Worm (Caenorhabditis elegans) whole organism, L4 larva: ENCODE data around the gene F53E4.1.

Experiments
- D1046.2 ChIP-seq: fragments of 200-800 bp; sonication (Bioruptor generic); IDR thresholded peaks from 2 replicates; pipeline ENCODE4 v1.3.6; 2022; ENCODE audit warnings: missing genetic modification characterization, missing compliant biosample characterization
- F49E8.2 ChIP-seq: sonication (generic microtip); optimal IDR thresholded peaks from 2 replicates; lab custom pipeline; 2016; ENCODE audit warnings: missing compliant biosample characterization, mild to moderate bottlenecking, missing genetic modification characterization, borderline replicate concordance
- R02D3.7 ChIP-seq: fragments of 150-350 bp; sonication (generic microtip); optimal IDR thresholded peaks from 3 replicates; lab custom pipeline; 2014; ENCODE audit warnings: missing biosample characterization, missing genetic modification characterization
- attf-4 ChIP-seq: sonication (generic microtip); optimal IDR thresholded peaks from 3 replicates; lab custom pipeline; 2017; ENCODE audit warnings: missing biosample characterization, missing genetic modification characterization
- ceh-20 ChIP-seq: fragments of 200-800 bp; sonication (Bioruptor generic); IDR thresholded peaks from 2 replicates; pipeline ENCODE4 v1.3.6; 2022; ENCODE audit warnings: missing genetic modification reagents, missing genetic modification characterization, missing compliant biosample characterization
- ceh-44 ChIP-seq: fragments of 200-800 bp; sonication (Bioruptor generic); IDR thresholded peaks from 2 replicates; pipeline ENCODE4 v1.3.6; 2022; ENCODE audit warnings: missing genetic modification reagents, missing genetic modification characterization, missing compliant biosample characterization
- ceh-62 ChIP-seq: sonication (generic microtip); optimal IDR thresholded peaks from 2 replicates; lab custom pipeline; 2017; ENCODE audit warnings: missing biosample characterization, missing genetic modification characterization
- daf-12 ChIP-seq: fragments of 150-350 bp; optimal IDR thresholded peaks from 2 replicates; lab custom pipeline; 2014; ENCODE audit warnings: missing biosample characterization, missing genetic modification reagents, missing genetic modification characterization
- daf-8 ChIP-seq: fragments of 200-800 bp; sonication (Bioruptor generic); IDR thresholded peaks from 2 replicates; pipeline ENCODE4 v1.3.6; 2022; ENCODE audit warnings: missing genetic modification characterization, missing compliant biosample characterization
- dmd-6 ChIP-seq: fragments of 200-800 bp; sonication (Bioruptor generic); IDR thresholded peaks from 2 replicates; pipeline ENCODE4 v1.3.6; 2022; ENCODE audit warnings: missing genetic modification reagents, missing genetic modification characterization, missing compliant biosample characterization
- dmd-8 ChIP-seq: fragments of 200-800 bp; sonication (Bioruptor generic); IDR thresholded peaks from 2 replicates; pipeline ENCODE4 v1.3.6; 2022; ENCODE audit warnings: missing genetic modification characterization, missing compliant biosample characterization
- dmd-9 ChIP-seq: fragments of 200-800 bp; sonication (Bioruptor generic); IDR thresholded peaks from 2 replicates; pipeline ENCODE4 v1.3.6; 2022; ENCODE audit warnings: missing genetic modification reagents, missing genetic modification characterization, missing compliant biosample characterization
- dpl-1 ChIP-seq: fragments of 150-350 bp; optimal IDR thresholded peaks from 2 replicates; lab custom pipeline; 2014; ENCODE audit warnings: missing biosample characterization, missing genetic modification reagents, missing genetic modification characterization
- egl-27 ChIP-seq: sonication (generic microtip); optimal IDR thresholded peaks from 3 replicates; lab custom pipeline; 2017; ENCODE audit warnings: missing biosample characterization, missing genetic modification reagents, missing genetic modification characterization
- fkh-10 ChIP-seq: fragments of 150-350 bp; optimal IDR thresholded peaks from 2 replicates; lab custom pipeline; 2014; ENCODE audit warnings: missing biosample characterization, missing genetic modification reagents, missing genetic modification characterization
- jun-1 ChIP-seq: fragments of 150-350 bp; optimal IDR thresholded peaks from 2 replicates; lab custom pipeline; 2014; ENCODE audit warnings: missing biosample characterization, missing genetic modification reagents, missing genetic modification characterization
- lim-7 ChIP-seq: fragments of 200-800 bp; sonication (Bioruptor generic); IDR thresholded peaks from 2 replicates; pipeline ENCODE4 v1.3.6; 2022; ENCODE audit warnings: missing genetic modification characterization, missing compliant biosample characterization
- lin-13 ChIP-seq: fragments of 150-350 bp; optimal IDR thresholded peaks from 2 replicates; lab custom pipeline; 2014; ENCODE audit warnings: missing biosample characterization, missing genetic modification reagents, missing genetic modification characterization
- lin-15B ChIP-seq: fragments of 150-350 bp; sonication (generic microtip); optimal IDR thresholded peaks from 3 replicates; lab custom pipeline; 2014; ENCODE audit warnings: missing biosample characterization, missing genetic modification characterization
- lin-29 ChIP-seq: fragments of 200-800 bp; sonication (Bioruptor generic); IDR thresholded peaks from 2 replicates; pipeline ENCODE4 v1.3.6; 2022; ENCODE audit warnings: missing genetic modification reagents, missing genetic modification characterization, missing compliant biosample characterization
- lsy-2 ChIP-seq, 2 experiments: fragments of 150-350 bp in 1 of 2; sonication (generic microtip) in 1 of 2; optimal IDR thresholded peaks; 2 replicates each; lab custom pipeline; 2014 to 2017; ENCODE audit warnings: missing biosample characterization in 2 of 2, missing genetic modification characterization in 2 of 2
- mxl-3 ChIP-seq: fragments of 200-800 bp; sonication (Bioruptor generic); optimal IDR thresholded peaks from 2 replicates; lab custom pipeline; 2018; ENCODE audit warnings: mild to moderate bottlenecking, missing genetic modification characterization, missing compliant biosample characterization
- nhr-111 ChIP-seq: fragments of 200-800 bp; sonication (Bioruptor generic); optimal IDR thresholded peaks from 2 replicates; lab custom pipeline; 2018; ENCODE audit warnings: mild to moderate bottlenecking, missing genetic modification characterization, missing compliant biosample characterization
- nhr-237 ChIP-seq: sonication (generic microtip); optimal IDR thresholded peaks from 2 replicates; lab custom pipeline; 2017; ENCODE audit warnings: missing biosample characterization, missing genetic modification characterization
- nhr-28 ChIP-seq: fragments of 150-350 bp; optimal IDR thresholded peaks from 2 replicates; lab custom pipeline; 2014; ENCODE audit warnings: missing biosample characterization, missing genetic modification characterization
- nhr-41 ChIP-seq: fragments of 200-800 bp; sonication (Bioruptor generic); IDR thresholded peaks from 2 replicates; pipeline ENCODE4 v1.3.6; 2022; ENCODE audit warnings: missing genetic modification reagents, missing genetic modification characterization, missing compliant biosample characterization
- nhr-42 ChIP-seq: fragments of 200-800 bp; sonication (Bioruptor generic); IDR thresholded peaks from 2 replicates; pipeline ENCODE4 v1.3.6; 2022; ENCODE audit warnings: missing genetic modification characterization, missing compliant biosample characterization
- saeg-2 ChIP-seq: fragments of 200-800 bp; sonication (Bioruptor generic); IDR thresholded peaks from 2 replicates; pipeline ENCODE4 v1.3.6; 2022; ENCODE audit warnings: missing genetic modification reagents, missing genetic modification characterization, missing compliant biosample characterization
- spr-1 ChIP-seq: sonication (generic microtip); optimal IDR thresholded peaks from 2 replicates; lab custom pipeline; 2016; ENCODE audit warnings: mild to moderate bottlenecking, missing genetic modification characterization, missing compliant biosample characterization
- tag-97 ChIP-seq: fragments of 200-800 bp; sonication (Bioruptor generic); IDR thresholded peaks from 2 replicates; pipeline ENCODE4 v1.3.6; 2022; ENCODE audit warnings: missing genetic modification characterization, missing compliant biosample characterization
- tra-1 ChIP-seq: fragments of 200-800 bp; sonication (Bioruptor generic); IDR thresholded peaks from 2 replicates; pipeline ENCODE4 v1.3.6; 2022; ENCODE audit warnings: missing genetic modification reagents, missing genetic modification characterization, missing compliant biosample characterization
- unc-39 ChIP-seq: sonication (generic microtip); optimal IDR thresholded peaks from 2 replicates; lab custom pipeline; 2017; ENCODE audit warnings: missing biosample characterization, missing genetic modification characterization
- unc-62 ChIP-seq, 3 experiments: fragments of 150-350 bp in 1 of 3; sonication (generic microtip); optimal IDR thresholded peaks in 2 of 3; peaks in 1 of 3; 1 replicate in 1 of 3; 2 replicates in 2 of 3; lab custom pipeline; 2014 to 2017; ENCODE audit warnings: missing biosample characterization in 3 of 3, missing genetic modification characterization in 3 of 3, missing genetic modification reagents in 3 of 3, missing genotype in 1 of 3
- vab-7 ChIP-seq: fragments of 200-800 bp; sonication (Bioruptor generic); IDR thresholded peaks from 2 replicates; pipeline ENCODE4 v1.3.6; 2022; ENCODE audit warnings: missing genetic modification reagents, missing genetic modification characterization, missing compliant biosample characterization
- zip-2 ChIP-seq: fragments of 150-350 bp; optimal IDR thresholded peaks from 2 replicates; lab custom pipeline; 2014; ENCODE audit warnings: missing biosample characterization, missing genetic modification characterization

Gene F53E4.1

DNA sequence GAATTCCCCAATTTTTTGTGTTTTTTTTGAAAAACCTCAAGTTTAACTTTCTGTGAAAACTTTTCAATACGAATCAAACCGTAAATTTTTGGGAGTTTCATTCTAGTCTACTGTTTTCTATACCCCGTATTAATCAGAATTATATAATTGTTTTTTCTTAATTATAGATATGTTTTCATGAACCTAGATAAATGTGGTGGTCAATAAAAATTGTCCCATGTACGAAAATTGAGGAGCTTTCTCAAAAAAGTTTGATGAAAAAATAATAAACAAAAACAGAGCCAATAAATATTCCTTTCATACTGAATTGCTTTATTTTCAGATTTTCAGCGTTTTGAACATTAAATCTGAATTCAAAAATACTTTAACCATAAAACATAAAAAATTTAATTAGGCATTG is 42.3 kb upstream of the F53E4.1 start, which contains the start of gene Y6E2A.1:
Gene Y6E2A.1, minus strand, starts transcription at position 101 of the 400 bp plus-strand sequence.
- TF ChIP-seq daf-8 (GFP tag; lab: Robert Waterston, UW) (no peak), unc-39 (tag; lab: Kevin White, UChicago) (no peak), ceh-62 (tag; lab: Kevin White, UChicago) (no peak)

DNA sequence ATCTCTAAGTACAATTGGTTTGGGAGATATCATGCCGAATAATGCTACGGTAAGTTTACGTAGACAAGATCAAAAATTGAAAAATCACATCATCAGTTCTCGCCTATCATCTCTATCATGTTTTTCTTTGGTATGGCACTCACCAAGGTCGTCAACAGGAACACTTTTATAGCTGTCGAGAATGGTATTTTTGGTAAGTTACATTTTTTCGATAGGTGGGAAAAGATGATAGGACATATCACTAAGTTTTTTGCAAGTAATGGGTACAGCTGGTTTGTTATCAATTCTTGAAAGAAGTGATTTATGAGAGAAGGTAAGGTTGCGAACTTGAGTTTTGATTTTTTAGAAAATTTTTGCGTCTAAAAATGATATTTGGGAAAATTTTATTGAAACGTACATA is 39.9 kb upstream of the F53E4.1 start:
- no peak for TF ChIP-seq lin-29 (GFP tag; lab: Robert Waterston, UW)
- TF ChIP-seq lim-7: no peak
- no peak for TF ChIP-seq ceh-44 (GFP tag; lab: Robert Waterston, UW)
- no peak for TF ChIP-seq lin-13
- TF ChIP-seq attf-4 (tag; lab: Kevin White, UChicago): no peak
- no peak for TF ChIP-seq dpl-1 (GFP tag; lab: Kevin White, UChicago)
- 0 out of 2 replicates have a peak, but pooled peaks have one; percentile 31 for TF ChIP-seq tra-1 (GFP tag; lab: Robert Waterston, UW)
- TF ChIP-seq ceh-20 (GFP tag; lab: Robert Waterston, UW): 0 out of 2 replicates have a peak, but pooled peaks have one; percentile 20
- no peak for TF ChIP-seq daf-12 (tag; lab: Kevin White, UChicago)
- TF ChIP-seq dmd-9: no peak
- no peak for TF ChIP-seq zip-2 (tag; lab: Kevin White, UChicago)
- TF ChIP-seq spr-1: no peak
- TF ChIP-seq mxl-3 (GFP tag; lab: Kevin White, UChicago): no peak
- TF ChIP-seq lin-15B (tag; lab: Kevin White, UChicago): no peak
- TF ChIP-seq nhr-111 (GFP tag; lab: Kevin White, UChicago): no peak
- TF ChIP-seq unc-62 (GFP tag; optimal IDR thresholded peaks at IDR 0.05 in 1 of 2; lab: Kevin White, UChicago): peak in 1 of 2 experiments; percentile 81
- TF ChIP-seq unc-62 (tag; optimal IDR thresholded peaks at IDR 0.05; lab: Kevin White, UChicago): no peak
- TF ChIP-seq egl-27 (tag; lab: Kevin White, UChicago): no peak
- TF ChIP-seq jun-1 (tag; lab: Kevin White, UChicago): no peak
- TF ChIP-seq fkh-10: no peak
- TF ChIP-seq nhr-42 (GFP tag; lab: Robert Waterston, UW): no peak
- no peak for TF ChIP-seq saeg-2 (GFP tag; lab: Robert Waterston, UW)
- TF ChIP-seq nhr-28 (tag; lab: Kevin White, UChicago): peak; percentile 55

DNA sequence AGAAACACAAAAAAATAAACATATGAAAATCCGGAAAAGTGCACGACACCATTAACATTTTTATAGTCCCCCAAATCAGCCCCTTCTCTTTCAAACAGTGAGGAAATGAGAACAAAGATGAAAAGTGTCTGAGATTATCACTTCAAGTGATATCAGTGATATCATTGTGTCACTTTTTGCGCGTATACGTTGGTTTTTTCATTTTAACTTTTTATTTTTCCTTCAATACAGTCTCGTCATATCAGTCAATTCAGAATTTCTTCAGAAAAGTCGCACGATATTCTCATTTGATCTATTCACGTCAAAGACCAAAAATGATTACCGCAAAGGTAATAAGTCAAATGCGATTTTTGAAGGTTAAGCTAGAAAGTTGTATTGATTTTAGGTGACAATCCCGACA is 36.6 kb upstream of the F53E4.1 start, which contains the start of gene twk-34:
Gene twk-34, plus strand, starts transcription at position 216 of the 400 bp plus-strand sequence.
- TF ChIP-seq dmd-6 (peak; percentile 21; the same call in 1 of the 2 replicates), nhr-28 (tag; lab: Kevin White, UChicago) (peak; percentile 7), nhr-41 (GFP tag; lab: Robert Waterston, UW) (no peak)

ce11 chrV:15702263-15702662 is 34.2 kb upstream of the F53E4.1 start, which contains the start of gene nhr-53:
TSS of gene nhr-53 (minus strand) at chrV:15702363.
- TF ChIP-seq vab-7 (GFP tag; lab: Robert Waterston, UW) (no peak), dmd-8 (GFP tag; lab: Robert Waterston, UW) (no peak), daf-8 (GFP tag; lab: Robert Waterston, UW) (no peak), daf-12 (tag; lab: Kevin White, UChicago) (no peak), tag-97 (GFP tag; lab: Robert Waterston, UW) (no peak), R02D3.7 (tag; lab: Kevin White, UChicago) (no peak), zip-2 (tag; lab: Kevin White, UChicago) (no peak), nhr-237 (tag; lab: Kevin White, UChicago) (no peak), dmd-9 (no peak), lsy-2 (tag; optimal IDR thresholded peaks at IDR 0.05; lab: Kevin White, UChicago) (no peak), F49E8.2 (no peak), D1046.2 (no peak)
